Fruit fly (Drosophila melanogaster): Measurements from ENCODE around the gene CG4592.

The CG4592 gene

dm6 chr2L:9963603-9964042, 42.2 kb downstream of the CG4592 start, which contains the start of gene CG5850 (continued):
- peak; percentile 17 for TF ChIP-seq lab (GFP tag; optimal IDR thresholded peaks at IDR 0.05)
- TF ChIP-seq Fer3 (tag; optimal IDR thresholded peaks at IDR 0.05): peak; percentile 25
- TF ChIP-seq ERR (GFP tag; optimal IDR thresholded peaks at IDR 0.05): no peak
- no peak for TF ChIP-seq CG4360 (GFP tag; IDR thresholded peaks at IDR 0.05)
- peak; percentile 18 for TF ChIP-seq BEAF-32 (GFP tag; optimal IDR thresholded peaks at IDR 0.05)
- no peak for TF ChIP-seq br (optimal IDR thresholded peaks at IDR 0.05)
- peak; percentile 33 for TF ChIP-seq CG17829 (tag; optimal IDR thresholded peaks at IDR 0.05)
- peak; percentile 77 for TF ChIP-seq YL-1 (GFP tag; optimal IDR thresholded peaks at IDR 0.05)
- TF ChIP-seq Sox100B (GFP tag; optimal IDR thresholded peaks at IDR 0.05): peak; percentile 54
- no peak for TF ChIP-seq Dip2 (GFP tag; IDR thresholded peaks at IDR 0.05)
- TF ChIP-seq ken (GFP tag; IDR thresholded peaks at IDR 0.05): no peak; the same call in 2 of the 3 replicates
- no peak for TF ChIP-seq gt (GFP tag; IDR thresholded peaks at IDR 0.05)
- peak; percentile 32 for TF ChIP-seq CG15514 (GFP tag; optimal IDR thresholded peaks at IDR 0.05)
- no peak for TF ChIP-seq twi (tag; optimal IDR thresholded peaks at IDR 0.05)
- TF ChIP-seq Nf-YA (GFP tag; IDR thresholded peaks at IDR 0.05): no peak
- no peak for TF ChIP-seq CG8478 (optimal IDR thresholded peaks at IDR 0.05)
- TF ChIP-seq CG15011 (GFP tag; optimal IDR thresholded peaks at IDR 0.05): no peak
- peak; percentile 28 for TF ChIP-seq CG13424 (tag; optimal IDR thresholded peaks at IDR 0.05)
- no peak for TF ChIP-seq Optix (GFP tag; IDR thresholded peaks at IDR 0.05)
- no peak for TF ChIP-seq CG11560 (tag; IDR thresholded peaks at IDR 0.05)
- no peak for TF ChIP-seq CG15073 (GFP tag; optimal IDR thresholded peaks at IDR 0.05)
- peak; percentile 1 for TF ChIP-seq Meics (GFP tag; optimal IDR thresholded peaks at IDR 0.05)
- TF ChIP-seq CG2678 (tag; optimal IDR thresholded peaks at IDR 0.05): peak; percentile 43
- no peak for TF ChIP-seq salm (tag; optimal IDR thresholded peaks at IDR 0.05)
- TF ChIP-seq wdn (GFP tag; IDR thresholded peaks at IDR 0.05): no peak
- peak; percentile 20 for TF ChIP-seq CG4424 (GFP tag; optimal IDR thresholded peaks at IDR 0.05)
- TF ChIP-seq CG3163 (GFP tag; optimal IDR thresholded peaks at IDR 0.05): no peak
- TF ChIP-seq CG10366 (GFP tag; IDR thresholded peaks at IDR 0.05): no peak
- no peak for TF ChIP-seq CG13775 (GFP tag; optimal IDR thresholded peaks at IDR 0.05)
- TF ChIP-seq luna (GFP tag; optimal IDR thresholded peaks at IDR 0.05): no peak
- TF ChIP-seq CG9817 (tag; optimal IDR thresholded peaks at IDR 0.05): no peak
- TF ChIP-seq nerfin-1 (tag; optimal IDR thresholded peaks at IDR 0.05): peak; percentile 11
- TF ChIP-seq phol (tag; optimal IDR thresholded peaks at IDR 0.05): peak; percentile 24
- no peak for TF ChIP-seq dm (GFP tag; optimal IDR thresholded peaks at IDR 0.05)
- no peak for TF ChIP-seq Doc3 (GFP tag; IDR thresholded peaks at IDR 0.05; ENCODE audit: partially characterized antibody)
- peak; percentile 71 for TF ChIP-seq row (GFP tag; IDR thresholded peaks at IDR 0.05)
- no peak for TF ChIP-seq CG4820 (GFP tag; optimal IDR thresholded peaks at IDR 0.05)
- TF ChIP-seq oc (tag; optimal IDR thresholded peaks at IDR 0.05): no peak
- TF ChIP-seq tna (GFP tag; IDR thresholded peaks at IDR 0.05; ENCODE audit: partially characterized antibody): no peak
- TF ChIP-seq CG30020 (tag; optimal IDR thresholded peaks at IDR 0.05): peak; percentile 48
- TF ChIP-seq seq (GFP tag; IDR thresholded peaks at IDR 0.05): no peak
- no peak for TF ChIP-seq CG7987 (GFP tag; optimal IDR thresholded peaks at IDR 0.05)
- TF ChIP-seq CG4328 (GFP tag; optimal IDR thresholded peaks at IDR 0.05): no peak
- no peak for TF ChIP-seq CG12104 (GFP tag; optimal IDR thresholded peaks at IDR 0.05)
- TF ChIP-seq zen (tag; optimal IDR thresholded peaks at IDR 0.05): peak; percentile 17
- no peak for TF ChIP-seq Max (GFP tag; optimal IDR thresholded peaks at IDR 0.05)
- peak; percentile 4 for TF ChIP-seq CG15696 (tag; optimal IDR thresholded peaks at IDR 0.05)
- no peak for TF ChIP-seq Mrtf (GFP tag; IDR thresholded peaks at IDR 0.05)
- peak; percentile 64 for TF ChIP-seq CG12391 (tag; optimal IDR thresholded peaks at IDR 0.05)
- no peak for TF ChIP-seq inv (GFP tag; IDR thresholded peaks at IDR 0.05; ENCODE audit: partially characterized antibody)
- TF ChIP-seq CG13296 (GFP tag; optimal IDR thresholded peaks at IDR 0.05): peak; percentile 41
- TF ChIP-seq CG7839 (tag; optimal IDR thresholded peaks at IDR 0.05): peak; percentile 35
